Fruit fly (Drosophila melanogaster) whole organism, embryonic: ENCODE measurements around the gene CG43051.

Experiments used
- B-H1 ChIP-seq: fragments of 200-800 bp; sonication (Bioruptor generic); IDR thresholded peaks from 3 replicates; pipeline ENCODE4 v1.3.6; 2022; ENCODE audit warnings: missing biosample characterization, missing genetic modification characterization
- Bteb2 ChIP-seq: fragments of 200-800 bp; sonication (Bioruptor generic); optimal IDR thresholded peaks from 2 replicates; lab custom pipeline; 2016; ENCODE audit warnings: missing biosample characterization, missing genetic modification characterization
- CG10565 ChIP-seq: fragments of 200-800 bp; sonication (Bioruptor generic); optimal IDR thresholded peaks from 3 replicates; lab custom pipeline; 2016; ENCODE audit warnings: missing biosample characterization, mild to moderate bottlenecking, missing genetic modification characterization
- CG11723 ChIP-seq: fragments of 200-800 bp; sonication (Bioruptor generic); optimal IDR thresholded peaks from 2 replicates; lab custom pipeline; 2017; ENCODE audit warnings: missing biosample characterization, mild to moderate bottlenecking, missing genetic modification characterization
- CG12155 ChIP-seq: fragments of 200-800 bp; sonication (Bioruptor generic); optimal IDR thresholded peaks from 3 replicates; lab custom pipeline; 2016; ENCODE audit warnings: missing biosample characterization, missing genetic modification characterization
- CG12236 ChIP-seq: fragments of 200-800 bp; sonication (Bioruptor generic); optimal IDR thresholded peaks from 2 replicates; lab custom pipeline; 2016; ENCODE audit warnings: missing biosample characterization, missing genetic modification characterization
- CG14441 ChIP-seq: fragments of 200-800 bp; sonication (Bioruptor generic); IDR thresholded peaks from 2 replicates; pipeline ENCODE4 v1.3.6; 2022; ENCODE audit warnings: missing biosample characterization, missing genetic modification characterization
- CG14667 ChIP-seq: fragments of 200-800 bp; sonication (Bioruptor generic); IDR thresholded peaks from 2 replicates; pipeline ENCODE4 v1.3.6; 2022; ENCODE audit warnings: missing biosample characterization, missing genetic modification characterization
- CG1602 ChIP-seq: fragments of 200-800 bp; sonication (Bioruptor generic); optimal IDR thresholded peaks from 3 replicates; lab custom pipeline; 2016; ENCODE audit warnings: missing biosample characterization, missing genetic modification characterization
- CG18262 ChIP-seq: fragments of 200-800 bp; optimal IDR thresholded peaks from 3 replicates; lab custom pipeline; 2019; ENCODE audit warnings: missing biosample characterization, mild to moderate bottlenecking, missing genetic modification characterization, moderate library complexity
- CG2129 ChIP-seq: fragments of 200-800 bp; sonication (Bioruptor generic); IDR thresholded peaks from 2 replicates; pipeline ENCODE4 v1.3.6; 2022; ENCODE audit warnings: missing biosample characterization, missing genetic modification characterization; ENCODE audit not compliant: partially characterized antibody
- CG3407 ChIP-seq: fragments of 200-800 bp; sonication (Bioruptor generic); optimal IDR thresholded peaks from 2 replicates; lab custom pipeline; 2018; ENCODE audit warnings: missing biosample characterization, mild to moderate bottlenecking, missing genetic modification characterization
- CG34376 ChIP-seq: fragments of 200-800 bp; sonication (Bioruptor generic); optimal IDR thresholded peaks from 2 replicates; lab custom pipeline; 2018; ENCODE audit warnings: missing biosample characterization, mild to moderate bottlenecking, missing genetic modification characterization
- CG4730 ChIP-seq: fragments of 200-800 bp; sonication (Bioruptor generic); IDR thresholded peaks from 2 replicates; pipeline ENCODE4 v1.3.6; 2022; ENCODE audit warnings: missing biosample characterization, missing genetic modification characterization
- CG7357 ChIP-seq: fragments of 200-800 bp; sonication (Bioruptor generic); IDR thresholded peaks from 3 replicates; pipeline ENCODE4 v1.3.6; 2022; ENCODE audit warnings: missing biosample characterization, missing genetic modification characterization
- CG9609 ChIP-seq: fragments of 200-800 bp; sonication (Bioruptor generic); optimal IDR thresholded peaks from 3 replicates; lab custom pipeline; 2016; ENCODE audit warnings: missing biosample characterization, missing genetic modification characterization
- CG9797 ChIP-seq: fragments of 200-800 bp; sonication (Bioruptor generic); optimal IDR thresholded peaks from 3 replicates; lab custom pipeline; 2018; ENCODE audit warnings: missing biosample characterization, mild to moderate bottlenecking, missing genetic modification characterization
- CHES-1-like ChIP-seq: fragments of 200-800 bp; sonication (Bioruptor generic); optimal IDR thresholded peaks from 2 replicates; lab custom pipeline; 2016; ENCODE audit warnings: missing biosample characterization, missing genetic modification characterization
- Dll ChIP-seq: fragments of 200-800 bp; sonication (Bioruptor generic); IDR thresholded peaks from 4 replicates; pipeline ENCODE4 v1.3.6; 2022; ENCODE audit warnings: missing biosample characterization, missing genetic modification characterization; ENCODE audit not compliant: partially characterized antibody
- Dref ChIP-seq: fragments of 200-800 bp; sonication (Bioruptor generic); IDR thresholded peaks from 2 replicates; pipeline ENCODE4 v1.3.6; 2022; ENCODE audit warnings: missing biosample characterization, missing genetic modification characterization
- H2.0 ChIP-seq: fragments of 200-800 bp; sonication (Bioruptor generic); IDR thresholded peaks from 2 replicates; pipeline ENCODE4 v1.3.6; 2022; ENCODE audit warnings: missing biosample characterization, missing genetic modification characterization
- Hmr ChIP-seq: fragments of 200-800 bp; sonication (Bioruptor generic); optimal IDR thresholded peaks from 3 replicates; lab custom pipeline; 2017; ENCODE audit warnings: mild to moderate bottlenecking, missing biosample characterization, missing genetic modification reagents, missing genetic modification characterization
- Lhr ChIP-seq: fragments of 200-800 bp; sonication (Bioruptor generic); optimal IDR thresholded peaks from 3 replicates; lab custom pipeline; 2017; ENCODE audit warnings: mild to moderate bottlenecking, missing biosample characterization, missing genetic modification reagents, missing genetic modification characterization
- Med ChIP-seq: fragments of 200-800 bp; sonication (Bioruptor generic); peaks from one replicate; lab custom pipeline; 2016; ENCODE audit warnings: missing biosample characterization, missing genetic modification characterization, mild to moderate bottlenecking, inconsistent platforms, moderate library complexity
- Neu2 ChIP-seq: fragments of 200-800 bp; sonication (Bioruptor generic); optimal IDR thresholded peaks from 3 replicates; lab custom pipeline; 2016; ENCODE audit warnings: missing biosample characterization, missing genetic modification characterization, borderline replicate concordance
- Sox100B ChIP-seq: fragments of 200-800 bp; sonication (Bioruptor generic); optimal IDR thresholded peaks from 3 replicates; lab custom pipeline; 2018; ENCODE audit warnings: missing biosample characterization, mild to moderate bottlenecking, missing genetic modification characterization
- Sry-β ChIP-seq: fragments of 200-800 bp; sonication (Bioruptor generic); optimal IDR thresholded peaks from 2 replicates; lab custom pipeline; 2018; ENCODE audit warnings: missing biosample characterization, mild to moderate bottlenecking, missing genetic modification characterization, moderate library complexity
- Trl ChIP-seq, 3 experiments: fragments of >200 bp in 2 of 3; fragments of 200-800 bp in 1 of 3; sonication (Bioruptor generic) in 1 of 3; optimal IDR thresholded peaks; 2 replicates in 1 of 3; 3 replicates in 2 of 3; lab custom pipeline; 2016 to 2017; ENCODE audit warnings: missing biosample characterization in 1 of 3, missing genetic modification characterization in 1 of 3
- Xbp1 ChIP-seq: fragments of 200-800 bp; sonication (Bioruptor generic); optimal IDR thresholded peaks from 3 replicates; lab custom pipeline; 2016; ENCODE audit warnings: missing biosample characterization, mild to moderate bottlenecking, missing genetic modification characterization
- abd-A ChIP-seq: fragments of 200-800 bp; sonication (Bioruptor generic); optimal IDR thresholded peaks from 3 replicates; lab custom pipeline; 2019; ENCODE audit warnings: missing biosample characterization, mild to moderate bottlenecking, missing genetic modification characterization, moderate library complexity
- ac ChIP-seq: fragments of 200-800 bp; sonication (Bioruptor generic); optimal IDR thresholded peaks from 3 replicates; lab custom pipeline; 2017; ENCODE audit warnings: missing biosample characterization, mild to moderate bottlenecking, missing genetic modification characterization
- chn ChIP-seq: fragments of 200-800 bp; sonication (Bioruptor generic); optimal IDR thresholded peaks from 2 replicates; lab custom pipeline; 2016; ENCODE audit warnings: missing biosample characterization, missing genetic modification characterization
- ci ChIP-seq: fragments of 200-800 bp; sonication (Bioruptor generic); IDR thresholded peaks from 3 replicates; pipeline ENCODE4 v1.3.6; 2022; ENCODE audit warnings: missing biosample characterization, missing genetic modification characterization
- ewg ChIP-seq: fragments of 200-800 bp; sonication (Bioruptor generic); optimal IDR thresholded peaks from 3 replicates; lab custom pipeline; 2017; ENCODE audit warnings: mild to moderate bottlenecking, missing biosample characterization, missing genetic modification reagents, missing genetic modification characterization
- fu2 ChIP-seq: fragments of 200-800 bp; sonication (Bioruptor generic); optimal IDR thresholded peaks from 2 replicates; lab custom pipeline; 2016; ENCODE audit warnings: missing biosample characterization, missing genetic modification characterization
- grn ChIP-seq: fragments of 200-800 bp; sonication (Bioruptor generic); optimal IDR thresholded peaks from 3 replicates; lab custom pipeline; 2017; ENCODE audit warnings: missing biosample characterization, missing genetic modification characterization
- jing ChIP-seq: fragments of 200-800 bp; sonication (Bioruptor generic); optimal IDR thresholded peaks from 2 replicates; lab custom pipeline; 2018; ENCODE audit warnings: missing biosample characterization, mild to moderate bottlenecking, missing genetic modification characterization
- ken ChIP-seq: fragments of 200-800 bp; sonication (Bioruptor generic); IDR thresholded peaks from 3 replicates; pipeline ENCODE4 v1.3.6; 2022; ENCODE audit warnings: missing biosample characterization, missing genetic modification characterization
- lbe ChIP-seq: fragments of 200-800 bp; sonication (Bioruptor generic); optimal IDR thresholded peaks from 2 replicates; lab custom pipeline; 2016; ENCODE audit warnings: missing biosample characterization, mild to moderate bottlenecking, missing genetic modification characterization
- maf-S ChIP-seq: fragments of 200-800 bp; sonication (Bioruptor generic); optimal IDR thresholded peaks from 2 replicates; lab custom pipeline; 2016; ENCODE audit warnings: missing biosample characterization, missing genetic modification characterization
- phol ChIP-seq: fragments of 200-800 bp; sonication (Bioruptor generic); optimal IDR thresholded peaks from 3 replicates; lab custom pipeline; 2018; ENCODE audit warnings: missing biosample characterization, mild to moderate bottlenecking, missing genetic modification characterization, moderate library complexity
- pum ChIP-seq: fragments of 200-800 bp; sonication (Bioruptor generic); optimal IDR thresholded peaks from 2 replicates; lab custom pipeline; 2016; ENCODE audit warnings: missing biosample characterization, missing genetic modification characterization
- salm ChIP-seq: fragments of 200-800 bp; sonication (Bioruptor generic); optimal IDR thresholded peaks from 2 replicates; lab custom pipeline; 2018; ENCODE audit warnings: missing biosample characterization, mild to moderate bottlenecking, missing genetic modification characterization
- sqz ChIP-seq: fragments of 200-800 bp; sonication (Bioruptor generic); optimal IDR thresholded peaks from 3 replicates; lab custom pipeline; 2018; ENCODE audit warnings: missing biosample characterization, mild to moderate bottlenecking, missing genetic modification characterization
- sr ChIP-seq: fragments of 200-800 bp; sonication (Bioruptor generic); IDR thresholded peaks from 3 replicates; pipeline ENCODE4 v1.3.6; 2022; ENCODE audit warnings: missing biosample characterization, missing genetic modification characterization
- tap ChIP-seq: fragments of 200-800 bp; optimal IDR thresholded peaks from 3 replicates; lab custom pipeline; 2019; ENCODE audit warnings: missing biosample characterization, mild to moderate bottlenecking, missing genetic modification characterization, moderate library complexity
- zen ChIP-seq: fragments of 200-800 bp; sonication (Bioruptor generic); optimal IDR thresholded peaks from 3 replicates; lab custom pipeline; 2018; ENCODE audit warnings: missing biosample characterization, mild to moderate bottlenecking, missing genetic modification characterization, moderate library complexity
- zfh1 ChIP-seq: fragments of 200-800 bp; sonication (Bioruptor generic); IDR thresholded peaks from 3 replicates; pipeline ENCODE4 v1.3.6; 2022; ENCODE audit warnings: missing biosample characterization, missing genetic modification characterization

Gene CG43051

DNA sequence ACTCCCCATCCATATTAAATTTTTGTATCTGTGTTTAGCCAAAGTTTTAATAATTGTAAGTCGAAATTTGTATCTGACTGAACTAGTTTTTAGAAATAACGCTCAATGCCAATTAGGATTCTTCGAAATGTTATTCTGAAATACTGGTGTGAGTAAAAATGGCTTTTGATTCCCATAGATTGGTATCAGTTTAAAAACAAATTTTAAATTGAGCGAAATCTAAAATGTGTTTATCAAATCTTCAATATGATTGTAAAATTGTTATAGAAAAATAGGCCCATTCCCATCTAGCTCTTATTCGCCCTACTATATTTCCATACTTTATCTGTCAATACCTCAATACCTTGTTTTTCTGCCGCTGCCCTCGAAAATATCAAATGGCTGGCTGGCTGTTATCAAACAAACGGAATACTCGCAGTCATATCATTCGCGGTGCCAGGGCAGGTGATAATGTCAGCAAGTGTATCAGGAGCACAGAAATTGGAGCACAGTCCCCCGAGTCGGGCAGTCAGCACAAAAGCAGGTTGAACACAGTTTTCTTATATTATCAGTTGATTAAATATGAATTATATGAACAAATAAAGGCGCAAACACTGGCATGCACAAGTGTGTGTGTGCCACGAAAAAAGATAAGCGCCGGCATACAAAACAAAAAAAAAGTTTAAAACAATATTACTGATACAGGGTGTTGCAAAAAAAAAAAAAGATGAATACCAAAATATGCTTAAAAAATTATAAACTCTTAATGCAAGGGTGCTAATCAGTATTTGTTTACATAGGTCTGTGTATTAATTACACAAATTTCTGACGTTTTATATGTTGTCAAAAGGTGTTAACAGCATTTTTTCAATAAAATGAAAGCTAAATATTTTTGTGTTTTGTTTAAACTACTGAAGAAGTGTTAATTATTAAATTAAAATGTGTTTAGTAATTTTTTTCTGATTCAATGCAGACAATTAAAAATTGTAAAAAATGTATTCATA, 10.2 kb upstream of the CG43051 start, which contains the start of gene t-cup (continued):
- peak; percentile 59 for TF ChIP-seq ewg
- TF ChIP-seq CG12236, result peak; percentile 72
- TF ChIP-seq CG10565, result no peak
- TF ChIP-seq Sry-β, result peak; percentile 49
- peak; percentile 47 for TF ChIP-seq CHES-1-like (GFP tag; lab: Kevin White, UChicago)
- TF ChIP-seq ken (GFP tag; lab: Robert Waterston, UW), result peak; percentile 52; the same call in 1 of the 3 replicates
- TF ChIP-seq CG14441 (GFP tag; lab: Robert Waterston, UW), result peak; percentile 65
- no peak for TF ChIP-seq CG9797 (GFP tag; lab: Kevin White, UChicago)
- TF ChIP-seq abd-A (tag; lab: Kevin White, UChicago), result no peak
- peak; percentile 57 for TF ChIP-seq CG18262 (tag; lab: Kevin White, UChicago)
- TF ChIP-seq CG1602 (GFP tag; lab: Kevin White, UChicago), result peak; percentile 23
- TF ChIP-seq Bteb2 (GFP tag; lab: Kevin White, UChicago), result peak; percentile 58
- TF ChIP-seq sr (GFP tag; lab: Robert Waterston, UW), result no peak
- no peak for TF ChIP-seq jing
- peak; percentile 55; the same call in 1 of the 3 replicates for TF ChIP-seq zfh1 (GFP tag; lab: Robert Waterston, UW)
- no peak for TF ChIP-seq CG14667 (GFP tag; lab: Robert Waterston, UW)
- no peak for TF ChIP-seq Trl (optimal IDR thresholded peaks at IDR 0.05; lab: Kevin White, UChicago)
- TF ChIP-seq Trl (GFP tag; optimal IDR thresholded peaks at IDR 0.05; lab: Kevin White, UChicago), result peak; percentile 65
- peak; percentile 48 for TF ChIP-seq Xbp1
- TF ChIP-seq Hmr (GFP tag; lab: Kevin White, UChicago), result peak; percentile 91
- peak; percentile 92 for TF ChIP-seq salm (tag; lab: Kevin White, UChicago)
- peak; percentile 75 for TF ChIP-seq tap (tag; lab: Kevin White, UChicago)
- peak; percentile 49; the same call in 1 of the 3 replicates for TF ChIP-seq B-H1
- TF ChIP-seq Sox100B (GFP tag; lab: Kevin White, UChicago), result peak; percentile 78
- peak; percentile 94 for TF ChIP-seq grn (GFP tag; lab: Kevin White, UChicago)
- TF ChIP-seq CG12155, result no peak
- peak; percentile 88 for TF ChIP-seq CG3407
- peak; percentile 33 for TF ChIP-seq ac (GFP tag; lab: Kevin White, UChicago)
- peak; percentile 92 for TF ChIP-seq sqz (GFP tag; lab: Kevin White, UChicago)
- peak; percentile 80 for TF ChIP-seq Lhr (GFP tag; lab: Kevin White, UChicago)
- peak; percentile 97 for TF ChIP-seq Med (GFP tag; lab: Kevin White, UChicago)
- peak; percentile 29 for TF ChIP-seq CG9609 (GFP tag; lab: Kevin White, UChicago)
- 0 out of 2 replicates have a peak, but pooled peaks have one; percentile 24 for TF ChIP-seq H2.0 (GFP tag; lab: Robert Waterston, UW)
- TF ChIP-seq ci, result peak; percentile 91
- no peak for TF ChIP-seq Dll (GFP tag; lab: Robert Waterston, UW)
- no peak for TF ChIP-seq CG7357 (GFP tag; lab: Robert Waterston, UW)
- no peak for TF ChIP-seq Dref (GFP tag; lab: Robert Waterston, UW)
- TF ChIP-seq CG11723 (GFP tag; lab: Kevin White, UChicago), result peak; percentile 81
- peak; percentile 18 for TF ChIP-seq pum (GFP tag; lab: Kevin White, UChicago)
- TF ChIP-seq lbe (GFP tag; lab: Kevin White, UChicago), result peak; percentile 93
- TF ChIP-seq Neu2, result no peak
- no peak for TF ChIP-seq chn (GFP tag; lab: Kevin White, UChicago)
- TF ChIP-seq fu2, result peak; percentile 44
- TF ChIP-seq CG4730 (GFP tag; lab: Robert Waterston, UW), result no peak
- TF ChIP-seq CG34376 (GFP tag; lab: Kevin White, UChicago), result peak; percentile 98
- peak; percentile 0 for TF ChIP-seq phol (tag; lab: Kevin White, UChicago)
- no peak for TF ChIP-seq zen (tag; lab: Kevin White, UChicago)
- TF ChIP-seq maf-S (GFP tag; lab: Kevin White, UChicago), result peak; percentile 20
- TF ChIP-seq CG2129 (GFP tag; lab: Robert Waterston, UW), result no peak
